Fruit fly (Drosophila melanogaster): ENCODE measurements around the gene Syn.
A peak's percentile ranks its signal among the peaks of the same experiment; 100 is the strongest.

The Syn gene

dm6 chr3R:10144103-10144998, 46.1 kb upstream of the Syn start, which contains the start of the genes TAF1B and Invadolysin (continued):
- TF ChIP-seq Doc3 (GFP tag; IDR thresholded peaks at IDR 0.05; ENCODE audit: partially characterized antibody) = peak; percentile 90
- no peak for TF ChIP-seq en (GFP tag; optimal IDR thresholded peaks at IDR 0.05)
- TF ChIP-seq bab2 (GFP tag; optimal IDR thresholded peaks at IDR 0.05) = peak; percentile 59
- peak; percentile 32 for TF ChIP-seq CrebB (tag; optimal IDR thresholded peaks at IDR 0.05)
- TF ChIP-seq Antp (GFP tag; optimal IDR thresholded peaks at IDR 0.05) = peak; percentile 52
- peak; percentile 69; the same call in 2 of the 3 replicates for TF ChIP-seq CG11456 (GFP tag; IDR thresholded peaks at IDR 0.05)
- TF ChIP-seq CG9609 (GFP tag; optimal IDR thresholded peaks at IDR 0.05) = no peak
- peak; percentile 3 for TF ChIP-seq CG18011 (GFP tag; optimal IDR thresholded peaks at IDR 0.05)
- TF ChIP-seq sr (GFP tag; IDR thresholded peaks at IDR 0.05) = peak; percentile 60; the same call in 2 of the 3 replicates
- peak; percentile 33; the same call in 1 of the 2 replicates for TF ChIP-seq CG32772 (GFP tag; IDR thresholded peaks at IDR 0.05)
- peak; percentile 66 for TF ChIP-seq CG1602 (GFP tag; optimal IDR thresholded peaks at IDR 0.05)
- peak; percentile 95 for TF ChIP-seq unc-4 (GFP tag; IDR thresholded peaks at IDR 0.05; ENCODE audit: partially characterized antibody)
- TF ChIP-seq CG9817 (tag; optimal IDR thresholded peaks at IDR 0.05) = peak; percentile 40
- TF ChIP-seq Kr (GFP tag; optimal IDR thresholded peaks at IDR 0.05) = peak; percentile 48
- peak; percentile 28 for TF ChIP-seq tap (tag; optimal IDR thresholded peaks at IDR 0.05)
- peak; percentile 33 for TF ChIP-seq CG17328 (GFP tag; IDR thresholded peaks at IDR 0.05)
- TF ChIP-seq sisA (GFP tag; IDR thresholded peaks at IDR 0.05) = peak; percentile 54
- peak; percentile 69 for TF ChIP-seq CTCF (GFP tag; optimal IDR thresholded peaks at IDR 0.05)
- TF ChIP-seq CG1024 (GFP tag; IDR thresholded peaks at IDR 0.05) = no peak
- TF ChIP-seq CG6854 (GFP tag; optimal IDR thresholded peaks at IDR 0.05) = peak; percentile 48
- peak; percentile 38 for TF ChIP-seq CG17186 (GFP tag; optimal IDR thresholded peaks at IDR 0.05)
- peak; percentile 76 for TF ChIP-seq CG1603 (tag; optimal IDR thresholded peaks at IDR 0.05)
- 0 out of 2 replicates have a peak, but pooled peaks have one; percentile 22 for TF ChIP-seq HLH3B (GFP tag; IDR thresholded peaks at IDR 0.05)
- no peak for TF ChIP-seq NK7.1 (GFP tag; optimal IDR thresholded peaks at IDR 0.05)
- TF ChIP-seq luna (GFP tag; optimal IDR thresholded peaks at IDR 0.05) = no peak
- no peak for TF ChIP-seq fd96Cb (tag; optimal IDR thresholded peaks at IDR 0.05)
- no peak for TF ChIP-seq ewg (GFP tag; optimal IDR thresholded peaks at IDR 0.05)
- peak; percentile 94 for TF ChIP-seq sens (GFP tag)
- TF ChIP-seq B-H1 (GFP tag; IDR thresholded peaks at IDR 0.05) = peak; percentile 26; the same call in 1 of the 3 replicates
- peak; percentile 7 to 55 for TF ChIP-seq dpn (GFP tag; optimal IDR thresholded peaks at IDR 0.05)
- no peak for TF ChIP-seq CG12219 (GFP tag; optimal IDR thresholded peaks at IDR 0.05)
- no peak for TF ChIP-seq bigmax (GFP tag; optimal IDR thresholded peaks at IDR 0.05)
- TF ChIP-seq CG18599 (GFP tag; optimal IDR thresholded peaks at IDR 0.05) = peak; percentile 60
- peak; percentile 46 for TF ChIP-seq CG2678 (tag; optimal IDR thresholded peaks at IDR 0.05)
- no peak for TF ChIP-seq br (optimal IDR thresholded peaks at IDR 0.05)
- TF ChIP-seq CG1233 (GFP tag; optimal IDR thresholded peaks at IDR 0.05) = no peak

DNA sequence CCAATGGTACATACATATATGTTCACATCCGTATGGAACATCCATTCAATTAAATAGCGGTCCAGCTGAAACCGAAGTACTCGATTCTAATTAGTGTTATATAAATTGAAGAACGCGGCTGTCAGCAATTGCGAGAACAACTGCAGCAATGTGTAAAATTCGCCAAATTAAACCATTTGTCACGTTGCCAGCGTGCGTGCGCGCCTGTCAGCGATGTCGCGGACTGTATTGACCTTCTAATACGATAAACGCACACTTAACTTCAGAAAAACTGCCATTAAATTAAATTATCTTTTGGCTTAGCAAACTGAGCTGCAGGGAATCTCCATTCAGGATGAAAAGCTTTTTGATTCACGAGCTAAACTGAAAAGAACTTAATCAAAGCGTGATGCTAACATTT, 43.3 kb upstream of the Syn start:
- TF ChIP-seq ATbp (GFP tag; optimal IDR thresholded peaks at IDR 0.05) (no peak), Med (GFP tag) (peak; percentile 34), CG7556 (GFP tag; optimal IDR thresholded peaks at IDR 0.05) (no peak), Eip74EF (GFP tag; optimal IDR thresholded peaks at IDR 0.05) (no peak), CG10979 (tag; optimal IDR thresholded peaks at IDR 0.05) (no peak), fru (optimal IDR thresholded peaks at IDR 0.05) (no peak), CG11695 (GFP tag; IDR thresholded peaks at IDR 0.05) (peak; percentile 64), vnd (GFP tag; IDR thresholded peaks at IDR 0.05; ENCODE audit: partially characterized antibody) (no peak), CG18262 (tag; optimal IDR thresholded peaks at IDR 0.05) (no peak), sens (GFP tag) (peak; percentile 55)

Measured in whole organism, embryonic.